Worm (Caenorhabditis elegans): ENCODE data around the gene unc-1.

unc-1 gene

ce11 chrX:1093154-1093553 lies 30.9 kb upstream of the unc-1 start (continued):
- peak; percentile 19 for TF ChIP-seq unc-39 (tag; optimal IDR thresholded peaks at IDR 0.05)
- TF ChIP-seq blmp-1 (tag; optimal IDR thresholded peaks at IDR 0.05; ENCODE audit: insufficient read depth): peak; percentile 93
- TF ChIP-seq nhr-6 (tag; optimal IDR thresholded peaks at IDR 0.05): peak; percentile 92
- TF ChIP-seq nhr-21 (tag; optimal IDR thresholded peaks at IDR 0.05): peak; percentile 90
- no peak for TF ChIP-seq elt-3 (tag; optimal IDR thresholded peaks at IDR 0.05)
- TF ChIP-seq aly-2 (tag; optimal IDR thresholded peaks at IDR 0.05): no peak
- no peak for TF ChIP-seq ztf-1 (GFP tag; conservative IDR thresholded peaks at IDR 0.05)
- peak; percentile 98 for TF ChIP-seq F13H6.1 (tag; optimal IDR thresholded peaks at IDR 0.05)
- TF ChIP-seq crh-2 (tag; optimal IDR thresholded peaks at IDR 0.05): peak; percentile 94
- peak; percentile 89 for TF ChIP-seq lin-13 (GFP tag; optimal IDR thresholded peaks at IDR 0.05)
- TF ChIP-seq zag-1 (tag; optimal IDR thresholded peaks at IDR 0.05): peak; percentile 94
- TF ChIP-seq unc-55 (GFP tag; optimal IDR thresholded peaks at IDR 0.05): peak; percentile 92
- TF ChIP-seq mab-5 (tag; optimal IDR thresholded peaks at IDR 0.05): peak; percentile 64
- TF ChIP-seq skn-1 (tag; optimal IDR thresholded peaks at IDR 0.05): no peak
- peak; percentile 43 for TF ChIP-seq lin-39 (tag; optimal IDR thresholded peaks at IDR 0.05)
- peak; percentile 83 for TF ChIP-seq sma-3 (GFP tag; optimal IDR thresholded peaks at IDR 0.05)
- TF ChIP-seq nhr-10 (tag; optimal IDR thresholded peaks at IDR 0.05): peak; percentile 62
- TF ChIP-seq nhr-237 (tag; optimal IDR thresholded peaks at IDR 0.05): no peak
- peak; percentile 3 for TF ChIP-seq mbf-1 (tag; optimal IDR thresholded peaks at IDR 0.05)
- peak; percentile 88 for TF ChIP-seq unc-62 (GFP tag; optimal IDR thresholded peaks at IDR 0.05)
- TF ChIP-seq nhr-12 (tag; optimal IDR thresholded peaks at IDR 0.05): no peak
- peak; percentile 92 for TF ChIP-seq fos-1 (tag; optimal IDR thresholded peaks at IDR 0.05)
- TF ChIP-seq ama-1 (optimal IDR thresholded peaks at IDR 0.05): peak; percentile 17
- TF ChIP-seq dmd-4 (tag; optimal IDR thresholded peaks at IDR 0.05): no peak

- no peak for TF ChIP-seq elt-1 (tag; optimal IDR thresholded peaks at IDR 0.05)
- no peak for TF ChIP-seq C34F6.9 (tag; optimal IDR thresholded peaks at IDR 0.05)
- no peak for TF ChIP-seq snpc-4 (tag; optimal IDR thresholded peaks at IDR 0.05)
- no peak for TF ChIP-seq mbf-1 (tag; optimal IDR thresholded peaks at IDR 0.05)
- TF ChIP-seq aly-2 (tag; optimal IDR thresholded peaks at IDR 0.05): no peak
- no peak for TF ChIP-seq sma-3 (GFP tag; optimal IDR thresholded peaks at IDR 0.05)
- TF ChIP-seq nhr-6 (tag; optimal IDR thresholded peaks at IDR 0.05): no peak
- no peak for TF ChIP-seq unc-39 (tag; optimal IDR thresholded peaks at IDR 0.05)
- no peak for TF ChIP-seq nhr-12 (tag; optimal IDR thresholded peaks at IDR 0.05)
- TF ChIP-seq Y55F3AM.14 (GFP tag; optimal IDR thresholded peaks at IDR 0.05): no peak
- TF ChIP-seq elt-3 (tag; optimal IDR thresholded peaks at IDR 0.05): no peak
Observed at ce11 chrX:1089676-1090075, 27.4 kb upstream of the unc-1 start.

- no peak for TF ChIP-seq blmp-1 (tag; optimal IDR thresholded peaks at IDR 0.05; ENCODE audit: insufficient read depth)
- no peak for TF ChIP-seq fos-1 (tag; optimal IDR thresholded peaks at IDR 0.05)
- TF ChIP-seq unc-55 (GFP tag; optimal IDR thresholded peaks at IDR 0.05): no peak
- TF ChIP-seq aly-2 (tag; optimal IDR thresholded peaks at IDR 0.05): no peak
- no peak for TF ChIP-seq elt-1 (tag; optimal IDR thresholded peaks at IDR 0.05)
- TF ChIP-seq mbf-1 (tag; optimal IDR thresholded peaks at IDR 0.05): no peak
- TF ChIP-seq skn-1 (tag; optimal IDR thresholded peaks at IDR 0.05): no peak
- no peak for TF ChIP-seq mdl-1 (tag; optimal IDR thresholded peaks at IDR 0.05)
- TF ChIP-seq sma-3 (GFP tag; optimal IDR thresholded peaks at IDR 0.05): no peak
- no peak for TF ChIP-seq R02D3.7 (tag; optimal IDR thresholded peaks at IDR 0.05)
- TF ChIP-seq ceh-82 (tag; optimal IDR thresholded peaks at IDR 0.05): no peak
- TF ChIP-seq nhr-6 (tag; optimal IDR thresholded peaks at IDR 0.05): no peak
- no peak for TF ChIP-seq egl-27 (tag; optimal IDR thresholded peaks at IDR 0.05)
- TF ChIP-seq gmeb-1 (tag; optimal IDR thresholded peaks at IDR 0.05): no peak
- no peak for TF ChIP-seq nhr-21 (tag; optimal IDR thresholded peaks at IDR 0.05)
Observed at ce11 chrX:1089133-1089532, 26.9 kb upstream of the unc-1 start.

- TF ChIP-seq F13H6.1 (tag; optimal IDR thresholded peaks at IDR 0.05): no peak
- no peak for TF ChIP-seq nhr-6 (tag; optimal IDR thresholded peaks at IDR 0.05)
- no peak for TF ChIP-seq unc-62 (GFP tag; optimal IDR thresholded peaks at IDR 0.05)
- TF ChIP-seq crh-2 (tag; optimal IDR thresholded peaks at IDR 0.05): no peak
- no peak for TF ChIP-seq ama-1 (optimal IDR thresholded peaks at IDR 0.05)
- no peak for TF ChIP-seq unc-55 (GFP tag; optimal IDR thresholded peaks at IDR 0.05)
- no peak for TF ChIP-seq unc-39 (tag; optimal IDR thresholded peaks at IDR 0.05)
- TF ChIP-seq nhr-129 (tag; optimal IDR thresholded peaks at IDR 0.05): no peak
- TF ChIP-seq peb-1 (tag; optimal IDR thresholded peaks at IDR 0.05): no peak
- TF ChIP-seq blmp-1 (tag; optimal IDR thresholded peaks at IDR 0.05; ENCODE audit: insufficient read depth): no peak
- no peak for TF ChIP-seq ztf-1 (GFP tag; conservative IDR thresholded peaks at IDR 0.05)
- no peak for TF ChIP-seq nhr-10 (tag; optimal IDR thresholded peaks at IDR 0.05)
- TF ChIP-seq fos-1 (tag; optimal IDR thresholded peaks at IDR 0.05): no peak
- TF ChIP-seq elt-1 (tag; optimal IDR thresholded peaks at IDR 0.05): no peak
- no peak for TF ChIP-seq nhr-25 (tag; optimal IDR thresholded peaks at IDR 0.05)
- no peak for TF ChIP-seq lin-11 (tag; optimal IDR thresholded peaks at IDR 0.05)
- no peak for TF ChIP-seq C34F6.9 (tag; optimal IDR thresholded peaks at IDR 0.05)
- TF ChIP-seq ztf-4 (tag; optimal IDR thresholded peaks at IDR 0.05): no peak
- no peak for TF ChIP-seq elt-3 (tag; optimal IDR thresholded peaks at IDR 0.05)
Observed at ce11 chrX:1088048-1088447, 25.8 kb upstream of the unc-1 start, which contains the start of gene rei-2. TSS of gene rei-2 (minus strand) at chrX:1088148.
